Fruit fly (Drosophila melanogaster): ENCODE data around the gene CG14456.
"Not testable (repeated sequence)": the region's sequence is repeated elsewhere in the genome, so short reads cannot be mapped to it uniquely, and the experiment has no call there.

The CG14456 gene

DNA sequence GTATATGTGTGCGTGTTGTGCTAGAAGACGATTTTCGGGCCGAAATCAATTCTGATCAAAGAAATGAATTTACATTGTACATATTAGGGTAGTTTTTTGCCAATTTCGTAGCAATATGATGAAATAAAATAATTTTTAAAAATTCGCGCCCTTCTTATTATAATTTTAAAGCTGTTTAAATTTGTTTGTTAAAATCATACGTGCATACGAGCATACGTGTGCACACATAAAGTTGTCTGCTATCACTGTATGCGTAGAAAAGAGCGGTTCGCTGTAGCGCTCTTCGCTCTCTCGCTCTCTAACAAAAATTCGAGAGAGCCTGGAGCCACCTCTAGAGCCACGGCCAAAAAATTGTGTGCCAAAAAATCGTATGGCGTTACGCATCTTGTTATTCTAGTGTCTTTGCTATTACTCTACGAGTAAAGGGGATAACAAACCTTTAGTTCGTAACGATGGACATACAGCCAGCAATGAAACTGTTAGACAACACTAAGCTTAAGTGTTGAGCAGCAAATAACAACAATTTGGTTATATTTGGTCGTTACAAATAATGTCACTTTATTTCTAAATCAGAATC lies 33.8 kb downstream of the CG14456 start, which contains the start of gene mael:
Gene mael (plus strand): TSS at position 510 of the 577 bp plus-strand sequence.
- not testable (repeated sequence) for TF ChIP-seq CG12768 (GFP tag; optimal IDR thresholded peaks at IDR 0.05); CG14711 (tag; optimal IDR thresholded peaks at IDR 0.05); cnc (optimal IDR thresholded peaks at IDR 0.05)

DNA sequence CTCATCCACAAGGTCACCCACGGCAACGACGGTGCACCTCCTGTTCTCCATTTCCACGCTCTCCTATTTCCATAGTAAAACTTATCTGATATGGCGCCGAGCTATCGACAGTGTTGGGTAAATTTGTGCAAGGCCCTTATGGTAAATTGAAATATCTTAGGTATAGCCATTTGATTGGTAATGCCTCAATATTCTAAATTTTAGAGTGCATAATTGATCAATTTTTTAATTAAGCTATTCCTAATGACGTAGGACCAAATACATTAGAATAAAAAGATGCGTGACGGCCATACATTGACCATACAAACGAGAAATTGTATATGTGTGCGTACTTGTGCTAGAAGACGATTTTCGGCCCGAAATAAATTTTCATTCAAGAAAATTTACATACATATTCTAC lies 35.0 kb downstream of the CG14456 start, which contains the start of gene CG14451:
Gene CG14451 (minus strand): TSS at position 101 of the 400 bp plus-strand sequence.
- TF ChIP-seq Clk (GFP tag; optimal IDR thresholded peaks at IDR 0.05) (no peak), cic (GFP tag; optimal IDR thresholded peaks at IDR 0.05) (no peak), CG12768 (GFP tag; optimal IDR thresholded peaks at IDR 0.05) (no peak), CG11617 (GFP tag; optimal IDR thresholded peaks at IDR 0.05) (no peak), bab1 (GFP tag; optimal IDR thresholded peaks at IDR 0.05) (no peak), ovo (GFP tag; optimal IDR thresholded peaks at IDR 0.05) (no peak), Crg-1 (GFP tag; optimal IDR thresholded peaks at IDR 0.05) (no peak), toe (GFP tag; optimal IDR thresholded peaks at IDR 0.05) (no peak), tj (GFP tag; optimal IDR thresholded peaks at IDR 0.05) (no peak), CG5204 (GFP tag; optimal IDR thresholded peaks at IDR 0.05) (no peak), CG1620 (GFP tag; optimal IDR thresholded peaks at IDR 0.05) (no peak)

DNA sequence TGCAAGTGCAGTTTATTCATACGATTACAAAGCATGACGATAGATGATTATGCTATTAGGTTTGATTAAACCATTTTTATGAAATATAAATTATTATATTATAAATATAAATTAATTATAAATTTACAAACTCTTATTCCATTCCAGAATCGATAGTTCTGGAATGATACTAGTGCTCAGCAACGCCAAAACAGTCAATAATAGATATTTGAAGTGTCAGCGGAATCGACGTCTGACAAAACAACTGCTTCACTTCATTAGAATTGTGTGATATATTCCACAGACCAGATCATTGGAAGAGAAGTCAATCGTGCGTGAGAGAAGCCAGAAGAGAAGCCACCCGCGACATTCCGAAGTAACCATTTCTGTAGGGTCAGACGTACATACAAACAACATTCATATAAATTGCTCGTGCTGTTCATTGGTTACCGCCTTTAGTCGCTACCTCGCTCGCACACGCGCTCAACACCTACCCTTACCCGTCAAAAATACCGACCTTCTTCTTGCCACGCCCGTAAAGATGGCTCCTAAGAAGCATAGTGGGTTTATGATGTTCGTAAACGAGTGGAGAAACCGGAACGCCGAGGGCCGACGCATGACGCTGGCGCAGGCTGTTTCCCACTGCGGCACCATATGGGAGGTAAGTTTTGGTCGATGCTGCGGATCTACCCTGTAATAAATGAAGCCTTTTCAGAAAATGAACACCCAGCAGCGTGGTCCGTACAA lies 37.2 kb downstream of the CG14456 start:
- peak; percentile 78 for TF ChIP-seq tj (GFP tag; optimal IDR thresholded peaks at IDR 0.05)
- TF ChIP-seq CG5204 (GFP tag; optimal IDR thresholded peaks at IDR 0.05): no peak

DNA sequence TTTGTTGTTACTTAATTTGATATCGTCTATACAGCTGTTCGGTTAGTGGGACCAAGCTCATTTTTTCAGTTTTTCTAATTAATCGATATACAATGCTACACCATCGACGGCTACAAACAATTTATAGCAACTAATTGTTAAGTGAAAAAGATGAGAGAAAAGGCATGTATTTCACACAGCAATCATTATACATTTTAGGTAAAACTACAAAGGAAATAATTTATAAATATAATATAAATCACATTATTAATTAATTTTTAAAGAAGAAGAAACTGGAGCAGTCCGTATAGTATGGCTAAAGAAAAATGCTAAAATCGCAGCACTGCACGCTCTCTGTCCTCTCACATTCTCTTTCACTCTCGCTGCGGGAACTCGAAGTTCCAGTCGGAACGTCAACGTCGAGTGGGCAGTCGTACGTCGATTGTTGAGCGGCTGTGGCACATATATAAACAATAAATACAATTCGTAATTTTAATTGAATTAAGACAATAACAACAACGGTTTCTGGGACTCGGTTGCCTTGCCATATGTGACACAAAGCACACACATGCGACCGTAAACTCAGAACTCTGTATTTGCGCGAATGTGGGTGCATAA lies 40.8 kb downstream of the CG14456 start, which contains the start of the genes CG14450 and CG11367:
Gene CG14450 (minus strand): TSS at position 51 of the 597 bp plus-strand sequence.
Gene CG11367 (plus strand): TSS at position 373 of the 597 bp plus-strand sequence.
- peak; percentile 40 for TF ChIP-seq cic (GFP tag; optimal IDR thresholded peaks at IDR 0.05)
- TF ChIP-seq CG5204 (GFP tag; optimal IDR thresholded peaks at IDR 0.05): peak; percentile 15
- TF ChIP-seq CG7101 (tag; optimal IDR thresholded peaks at IDR 0.05): no peak
- no peak for TF ChIP-seq tj (GFP tag; optimal IDR thresholded peaks at IDR 0.05)
- TF ChIP-seq CG14711 (tag; optimal IDR thresholded peaks at IDR 0.05): peak; percentile 26
- TF ChIP-seq CG11617 (GFP tag; optimal IDR thresholded peaks at IDR 0.05): peak; percentile 2
- TF ChIP-seq Clk (GFP tag; optimal IDR thresholded peaks at IDR 0.05): no peak
- TF ChIP-seq kay (GFP tag; ENCODE audit: borderline replicate concordance): no peak
- TF ChIP-seq CG1620 (GFP tag; optimal IDR thresholded peaks at IDR 0.05): no peak
- TF ChIP-seq cnc (optimal IDR thresholded peaks at IDR 0.05): no peak
- no peak for TF ChIP-seq Mnt (GFP tag; optimal IDR thresholded peaks at IDR 0.05)
- peak; percentile 34 for TF ChIP-seq bab1 (GFP tag; optimal IDR thresholded peaks at IDR 0.05)
- peak; percentile 16 for TF ChIP-seq ovo (GFP tag; optimal IDR thresholded peaks at IDR 0.05)
- peak; percentile 19 for TF ChIP-seq CG33017 (tag; optimal IDR thresholded peaks at IDR 0.05)
- TF ChIP-seq CG12768 (GFP tag; optimal IDR thresholded peaks at IDR 0.05): peak; percentile 19

DNA sequence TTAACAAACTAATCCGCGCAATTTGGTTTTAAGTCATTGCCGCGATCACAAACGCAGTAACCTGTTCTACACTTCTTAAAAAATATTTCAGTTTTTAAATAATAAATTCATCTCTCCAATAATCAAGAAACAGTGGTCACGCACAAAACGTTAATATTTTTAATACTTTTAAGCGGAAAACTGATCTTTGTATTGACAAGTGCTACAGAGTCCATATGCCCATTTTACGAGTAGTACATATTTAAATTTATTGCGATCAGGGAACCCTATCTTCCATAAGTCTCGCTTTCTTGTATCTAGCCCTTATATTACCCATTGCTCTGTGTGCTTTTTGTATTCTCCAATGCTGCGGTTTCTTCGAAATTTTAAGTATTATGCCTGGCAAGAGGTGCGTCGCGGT lies 42.4 kb downstream of the CG14456 start, which contains the start of gene CG32454:
Gene CG32454 (plus strand): TSS at position 301 of the 400 bp plus-strand sequence.
- no peak for TF ChIP-seq Clk (GFP tag; optimal IDR thresholded peaks at IDR 0.05)
- no peak for TF ChIP-seq cic (GFP tag; optimal IDR thresholded peaks at IDR 0.05)
- TF ChIP-seq kay (GFP tag; ENCODE audit: borderline replicate concordance): peak; percentile 71

DNA sequence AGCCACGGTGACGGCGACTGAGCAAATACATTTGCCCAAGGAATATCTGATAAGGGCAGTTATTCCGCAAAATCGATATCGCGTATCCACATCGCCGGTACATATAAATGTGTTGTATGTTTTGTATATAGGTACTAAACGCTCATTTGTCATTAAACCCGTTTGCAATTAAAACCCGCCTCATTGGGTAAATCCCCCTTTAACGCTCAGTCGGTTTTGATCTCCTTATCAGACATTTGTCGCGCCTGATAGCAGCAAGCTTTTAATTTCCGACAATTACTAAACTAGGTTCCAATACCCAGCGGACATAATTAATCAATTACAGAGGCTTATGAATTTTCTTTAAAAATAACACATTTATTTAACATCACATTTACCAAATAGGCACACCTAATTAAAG lies 44.4 kb downstream of the CG14456 start:
- no peak for TF ChIP-seq CG7101 (tag; optimal IDR thresholded peaks at IDR 0.05)
- no peak for TF ChIP-seq cic (GFP tag; optimal IDR thresholded peaks at IDR 0.05)
- TF ChIP-seq CG11617 (GFP tag; optimal IDR thresholded peaks at IDR 0.05): no peak
- no peak for TF ChIP-seq Mnt (GFP tag; optimal IDR thresholded peaks at IDR 0.05)
- TF ChIP-seq kay (GFP tag; ENCODE audit: borderline replicate concordance): no peak
- no peak for TF ChIP-seq cnc (optimal IDR thresholded peaks at IDR 0.05)
- no peak for TF ChIP-seq CG1620 (GFP tag; optimal IDR thresholded peaks at IDR 0.05)
- TF ChIP-seq CG14711 (tag; optimal IDR thresholded peaks at IDR 0.05): no peak
- no peak for TF ChIP-seq tj (GFP tag; optimal IDR thresholded peaks at IDR 0.05)
- no peak for TF ChIP-seq bab1 (GFP tag; optimal IDR thresholded peaks at IDR 0.05)
- TF ChIP-seq Crg-1 (GFP tag; optimal IDR thresholded peaks at IDR 0.05): no peak
- no peak for TF ChIP-seq Clk (GFP tag; optimal IDR thresholded peaks at IDR 0.05)

DNA sequence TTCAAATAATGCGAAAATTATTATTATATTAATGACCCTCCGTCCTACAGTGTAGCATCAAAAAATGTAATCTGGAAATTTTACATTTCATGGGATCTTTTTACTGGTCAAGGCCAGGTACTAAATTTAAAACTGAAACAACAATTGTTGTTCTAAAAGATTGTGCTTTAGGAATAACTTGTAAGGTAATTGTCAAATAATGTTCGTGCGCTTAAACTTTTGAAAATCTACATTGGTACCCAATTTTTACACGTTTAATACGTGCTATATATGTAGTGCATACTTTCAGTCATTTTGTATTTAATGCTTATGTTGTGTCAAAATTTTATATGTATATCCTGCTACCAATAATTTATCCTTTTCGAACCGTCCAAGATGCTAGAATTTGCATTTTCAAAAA lies 46.6 kb downstream of the CG14456 start:
- TF ChIP-seq CG1620 (GFP tag; optimal IDR thresholded peaks at IDR 0.05) (no peak), kay (GFP tag; ENCODE audit: borderline replicate concordance) (peak; percentile 54)
